Fruit fly (Drosophila melanogaster): ENCODE measurements around the gene PolE1.
A peak's percentile ranks its signal among the peaks of the same experiment; 100 is the strongest.

The PolE1 gene

DNA sequence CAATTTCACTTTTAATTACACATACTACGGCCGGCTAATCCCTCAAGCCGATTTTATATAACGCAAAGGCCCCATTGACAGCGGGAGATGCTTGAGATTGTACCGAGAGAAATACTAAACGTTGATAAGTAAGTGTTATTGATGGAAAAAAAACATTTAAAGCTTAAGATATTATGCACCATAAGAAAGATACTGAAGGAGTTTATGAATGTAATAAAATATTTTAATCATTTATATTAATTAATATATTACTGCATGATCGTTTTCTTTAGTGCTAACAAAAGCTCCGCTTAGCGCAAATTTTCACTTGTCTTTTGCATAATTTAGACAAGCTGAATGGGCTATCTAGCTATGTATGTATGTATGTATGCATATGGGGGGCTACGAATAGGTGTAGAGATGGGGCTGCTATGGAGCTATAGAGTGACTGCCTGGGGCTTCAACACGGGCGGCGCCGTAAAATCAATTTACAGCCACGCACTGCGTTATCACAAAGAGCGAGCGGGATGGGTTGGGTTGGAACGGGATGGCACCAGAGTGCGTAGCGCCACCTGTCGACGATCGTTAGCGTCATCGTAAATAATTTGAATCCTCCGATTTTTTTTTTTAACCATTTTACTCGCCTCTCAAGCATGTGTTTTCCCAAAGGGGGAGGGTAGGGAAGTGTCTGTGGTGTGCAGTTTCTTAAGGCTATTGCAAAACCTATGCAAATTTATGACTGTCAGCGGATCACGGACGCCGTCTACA lies 48.8 kb downstream of the PolE1 start (continued):
- no peak for TF ChIP-seq chn (GFP tag; optimal IDR thresholded peaks at IDR 0.05)
- 0 out of 2 replicates have a peak, but pooled peaks have one; percentile 5 for TF ChIP-seq CG3847 (GFP tag; IDR thresholded peaks at IDR 0.05)
- TF ChIP-seq ara (GFP tag; IDR thresholded peaks at IDR 0.05), result no peak
- TF ChIP-seq nerfin-1 (tag; optimal IDR thresholded peaks at IDR 0.05), result no peak
- no peak for TF ChIP-seq Hr39 (optimal IDR thresholded peaks at IDR 0.05)
- no peak for TF ChIP-seq CG8924 (tag; optimal IDR thresholded peaks at IDR 0.05)
- TF ChIP-seq H15 (GFP tag; IDR thresholded peaks at IDR 0.05), result no peak
- TF ChIP-seq CG3407 (GFP tag; optimal IDR thresholded peaks at IDR 0.05), result no peak
- TF ChIP-seq psq (GFP tag; optimal IDR thresholded peaks at IDR 0.05), result no peak
- no peak for TF ChIP-seq mirr (GFP tag; optimal IDR thresholded peaks at IDR 0.05)
- no peak for TF ChIP-seq ato (GFP tag; IDR thresholded peaks at IDR 0.05; ENCODE audit: partially characterized antibody)
- no peak for TF ChIP-seq CG15479 (GFP tag; optimal IDR thresholded peaks at IDR 0.05)
- TF ChIP-seq chif (GFP tag; optimal IDR thresholded peaks at IDR 0.05), result no peak
- TF ChIP-seq Dfd (GFP tag; optimal IDR thresholded peaks at IDR 0.05), result no peak
- TF ChIP-seq CG9876 (GFP tag; optimal IDR thresholded peaks at IDR 0.05), result no peak
- 0 out of 3 replicates have a peak, but pooled peaks have one; percentile 22 for TF ChIP-seq tgo (GFP tag; IDR thresholded peaks at IDR 0.05)
- TF ChIP-seq CG5180 (GFP tag; optimal IDR thresholded peaks at IDR 0.05), result no peak
- TF ChIP-seq CG7271 (tag; optimal IDR thresholded peaks at IDR 0.05), result no peak
- no peak for TF ChIP-seq CG1603 (tag; optimal IDR thresholded peaks at IDR 0.05)
- no peak for TF ChIP-seq Elba2 (GFP tag; optimal IDR thresholded peaks at IDR 0.05)
- TF ChIP-seq pros (GFP tag; optimal IDR thresholded peaks at IDR 0.05), result no peak
- TF ChIP-seq CG3995 (GFP tag; optimal IDR thresholded peaks at IDR 0.05), result no peak
- TF ChIP-seq HmgD (GFP tag; optimal IDR thresholded peaks at IDR 0.05), result no peak
- no peak for TF ChIP-seq hbn (GFP tag; IDR thresholded peaks at IDR 0.05; ENCODE audit: partially characterized antibody)
- TF ChIP-seq slp2 (GFP tag; optimal IDR thresholded peaks at IDR 0.05), result no peak
- no peak for TF ChIP-seq en (GFP tag; optimal IDR thresholded peaks at IDR 0.05)
- TF ChIP-seq CG3065 (GFP tag; optimal IDR thresholded peaks at IDR 0.05), result no peak
- TF ChIP-seq Sox100B (GFP tag; optimal IDR thresholded peaks at IDR 0.05), result peak; percentile 20
- TF ChIP-seq chinmo (GFP tag; IDR thresholded peaks at IDR 0.05; ENCODE audit: partially characterized antibody), result no peak
- TF ChIP-seq Poxn (GFP tag; IDR thresholded peaks at IDR 0.05), result no peak
- TF ChIP-seq GATAe (GFP tag; conservative IDR thresholded peaks at IDR 0.05), result no peak
- TF ChIP-seq Oli (tag; optimal IDR thresholded peaks at IDR 0.05), result peak; percentile 56
- no peak for TF ChIP-seq hth (optimal IDR thresholded peaks at IDR 0.05)
- no peak for TF ChIP-seq toy (GFP tag; IDR thresholded peaks at IDR 0.05)
- no peak for TF ChIP-seq Meics (GFP tag; optimal IDR thresholded peaks at IDR 0.05)
- TF ChIP-seq Scr (GFP tag; IDR thresholded peaks at IDR 0.05; ENCODE audit: partially characterized antibody), result no peak
- TF ChIP-seq CG13287 (GFP tag; IDR thresholded peaks at IDR 0.05; ENCODE audit: partially characterized antibody), result no peak
- TF ChIP-seq gsb-n (tag; optimal IDR thresholded peaks at IDR 0.05), result peak; percentile 31
- no peak for TF ChIP-seq al (GFP tag; IDR thresholded peaks at IDR 0.05)
- TF ChIP-seq ERR (GFP tag; optimal IDR thresholded peaks at IDR 0.05), result no peak
- TF ChIP-seq CG7839 (tag; optimal IDR thresholded peaks at IDR 0.05), result no peak
- TF ChIP-seq Neu2 (GFP tag; optimal IDR thresholded peaks at IDR 0.05; ENCODE audit: borderline replicate concordance), result no peak
- no peak for TF ChIP-seq CG1832 (GFP tag; optimal IDR thresholded peaks at IDR 0.05)
- TF ChIP-seq CG7786 (GFP tag; optimal IDR thresholded peaks at IDR 0.05), result no peak
- TF ChIP-seq CG30431 (GFP tag; optimal IDR thresholded peaks at IDR 0.05), result no peak
- no peak for TF ChIP-seq sug (tag; optimal IDR thresholded peaks at IDR 0.05)
- TF ChIP-seq CG16813 (GFP tag; IDR thresholded peaks at IDR 0.05; ENCODE audit: partially characterized antibody), result no peak
- no peak for TF ChIP-seq CG11695 (GFP tag; IDR thresholded peaks at IDR 0.05)
- no peak for TF ChIP-seq Trl (optimal IDR thresholded peaks at IDR 0.05)
- no peak for TF ChIP-seq Trl (GFP tag; optimal IDR thresholded peaks at IDR 0.05)
- no peak for TF ChIP-seq NC2α (GFP tag; optimal IDR thresholded peaks at IDR 0.05)
